Fruit fly (Drosophila melanogaster): ENCODE measurements around the gene Ssu72.

DNA sequence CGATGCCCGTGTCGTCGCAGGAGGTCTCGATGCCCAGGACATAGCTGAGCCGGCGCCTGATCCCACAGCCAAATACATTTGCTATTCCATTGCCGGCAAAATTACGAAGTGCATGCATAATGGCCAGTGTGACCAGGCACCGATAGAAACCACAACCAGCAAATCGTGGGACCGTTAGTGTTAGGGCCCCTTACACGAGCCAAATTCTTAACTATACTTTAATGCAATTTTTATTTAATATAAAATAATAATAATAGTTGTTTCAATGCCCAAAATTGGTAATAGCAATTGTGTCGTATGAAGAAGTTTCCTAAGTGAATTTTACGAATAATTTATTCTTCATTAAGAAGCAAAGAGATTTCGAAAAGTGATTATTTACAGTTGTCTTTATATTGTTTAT, 37.2 kb downstream of the Ssu72 start, which contains the start of gene Tcs4:
- TF ChIP-seq CG11902 (GFP tag; optimal IDR thresholded peaks at IDR 0.05), result no peak
- TF ChIP-seq achi (GFP tag; optimal IDR thresholded peaks at IDR 0.05), result peak; percentile 21
- no peak for TF ChIP-seq Eip93F (GFP tag; optimal IDR thresholded peaks at IDR 0.05)
- no peak for TF ChIP-seq Lpt (GFP tag; optimal IDR thresholded peaks at IDR 0.05)
- no peak for TF ChIP-seq fd59A (GFP tag; optimal IDR thresholded peaks at IDR 0.05)
- TF ChIP-seq fd85E (GFP tag; optimal IDR thresholded peaks at IDR 0.05), result no peak
- TF ChIP-seq Hr39 (GFP tag; optimal IDR thresholded peaks at IDR 0.05), result no peak
- no peak for TF ChIP-seq dsx (GFP tag; optimal IDR thresholded peaks at IDR 0.05; ENCODE audit: poor library complexity, severe bottlenecking)
- TF ChIP-seq Eip75B (GFP tag; optimal IDR thresholded peaks at IDR 0.05), result no peak

Data from whole organism, prepupa.